Worm (Caenorhabditis elegans) whole organism, midembryonic: ENCODE results near the gene str-85.

Experiments used
- cog-1 ChIP-seq: sonication (generic microtip); optimal IDR thresholded peaks from 2 replicates; lab custom pipeline; 2016; ENCODE audit warnings: missing genetic modification characterization, missing compliant biosample characterization
- med-1 ChIP-seq: sonication (generic microtip); optimal IDR thresholded peaks from 2 replicates; lab custom pipeline; 2017; ENCODE audit warnings: missing genetic modification characterization, mild to moderate bottlenecking, missing compliant biosample characterization, antibody characterized with exemption, missing genetic modification reagents; ENCODE audit not compliant: insufficient read depth
- tab-1 ChIP-seq: fragments of 200-800 bp; sonication (Bioruptor generic); IDR thresholded peaks from 2 replicates; pipeline ENCODE4 v1.3.6; 2022; ENCODE audit warnings: missing genetic modification characterization, missing compliant biosample characterization
- ztf-23 ChIP-seq: fragments of 200-800 bp; sonication (Bioruptor generic); IDR thresholded peaks from 2 replicates; pipeline ENCODE4 v1.3.6; 2022; ENCODE audit warnings: missing genetic modification reagents, missing genetic modification characterization, missing compliant biosample characterization

DNA sequence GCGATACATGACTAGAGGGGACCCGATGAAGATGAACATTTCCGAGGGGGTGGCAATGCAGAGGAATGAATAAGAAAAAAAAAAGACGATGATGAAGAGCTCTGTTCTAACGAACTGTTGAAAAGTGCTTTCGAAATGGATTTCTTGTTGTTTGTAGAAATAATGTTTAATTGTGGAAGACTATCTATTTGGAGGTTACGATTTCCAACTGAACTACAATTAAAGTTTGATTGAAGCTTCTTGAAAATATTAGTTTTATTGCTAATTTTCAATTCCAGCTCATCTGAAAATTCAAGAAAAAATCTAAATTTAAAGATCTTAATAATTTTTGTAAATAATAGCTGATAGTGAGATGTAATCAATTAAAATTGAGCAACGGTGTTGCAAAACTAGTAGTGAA, 41.2 kb downstream of the str-85 start:
- TF ChIP-seq tab-1 (no peak), cog-1 (tag; lab: Kevin White, UChicago) (no peak), med-1 (no peak), ztf-23 (no peak)
